Fruit fly (Drosophila melanogaster) whole organism, adult: Measurements from ENCODE around the gene CG42758.

Experiments
- CG1620 ChIP-seq: fragments of 200-800 bp; sonication (Bioruptor generic); optimal IDR thresholded peaks from 2 replicates; lab custom pipeline; 2016; ENCODE audit warnings: missing biosample characterization, missing genetic modification characterization
- Crg-1 ChIP-seq: fragments of 200-800 bp; sonication (Bioruptor generic); optimal IDR thresholded peaks from 2 replicates; lab custom pipeline; 2016; ENCODE audit warnings: missing biosample characterization, missing genetic modification characterization
- bab1 ChIP-seq: fragments of 200-800 bp; sonication (Bioruptor generic); optimal IDR thresholded peaks from 3 replicates; lab custom pipeline; 2019; ENCODE audit warnings: missing biosample characterization, mild to moderate bottlenecking, missing genetic modification characterization, moderate library complexity

DNA sequence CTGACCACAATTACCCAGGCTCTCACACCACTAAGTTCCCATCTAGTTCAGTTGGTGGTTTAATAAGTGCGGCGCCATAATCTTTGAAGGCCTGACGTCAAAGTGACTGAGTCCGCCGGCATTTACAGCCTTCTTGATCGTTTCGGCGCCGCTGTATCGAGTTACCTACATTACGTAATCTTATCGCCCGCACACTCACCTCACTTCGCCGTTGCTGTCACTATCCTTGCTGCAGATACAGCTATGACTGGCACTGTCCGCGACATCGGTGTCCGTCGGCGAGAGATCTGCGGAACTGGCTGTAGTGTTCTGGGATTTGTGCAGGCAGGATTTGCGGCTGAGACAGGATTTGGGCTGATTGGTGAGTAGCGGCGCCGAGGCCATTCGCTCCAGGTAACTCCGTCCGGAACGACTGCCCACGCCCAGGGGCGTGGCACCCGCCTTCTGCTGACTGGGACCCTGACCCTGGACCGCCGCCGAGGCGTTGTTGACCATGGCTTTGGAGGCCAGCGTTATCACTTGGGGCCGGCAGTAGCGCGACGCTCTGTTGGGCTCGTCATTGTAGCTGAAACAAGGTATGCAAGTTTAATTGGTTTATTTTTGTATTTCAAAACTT lies 20.2 kb upstream of the CG42758 start:
- TF ChIP-seq Crg-1 = no peak
- TF ChIP-seq CG1620 (GFP tag; lab: Kevin White, UChicago) = no peak
- no peak for TF ChIP-seq bab1 (GFP tag; lab: Kevin White, UChicago)
